Fruit fly (Drosophila melanogaster): ENCODE measurements around the gene CG14100.

DNA sequence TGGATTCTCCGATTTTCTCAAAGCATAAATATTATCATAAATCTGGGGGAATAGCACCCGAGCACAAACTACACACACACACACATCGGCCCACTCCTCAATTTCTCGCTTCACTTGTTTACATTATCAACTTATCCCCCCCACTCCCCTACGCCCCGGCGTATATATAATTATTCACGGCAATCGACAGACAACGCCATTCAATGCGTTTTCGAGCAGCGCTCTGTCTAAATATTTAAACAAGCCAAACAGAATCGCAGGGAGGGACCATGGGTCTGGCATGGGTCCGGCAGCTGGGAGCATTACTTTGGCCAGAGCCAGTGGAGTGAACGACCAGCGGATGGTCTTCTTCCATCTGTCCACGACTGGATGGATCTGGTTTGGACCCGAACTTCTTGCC is 14.7 kb downstream of the CG14100 start:
- TF ChIP-seq fd85E (GFP tag; optimal IDR thresholded peaks at IDR 0.05) (no peak), Gug (GFP tag; IDR thresholded peaks at IDR 0.05) (no peak), dac (GFP tag; optimal IDR thresholded peaks at IDR 0.05) (no peak), Sox102F (GFP tag; optimal IDR thresholded peaks at IDR 0.05) (peak; percentile 30), CG1621 (tag; optimal IDR thresholded peaks at IDR 0.05) (no peak), CG3919 (GFP tag; optimal IDR thresholded peaks at IDR 0.05) (no peak), Ets96B (tag; optimal IDR thresholded peaks at IDR 0.05) (no peak)

Measured in whole organism, prepupa.